Worm (Caenorhabditis elegans): ENCODE measurements around the gene kcmf-1.

- no peak for TF ChIP-seq pag-3 (tag; optimal IDR thresholded peaks at IDR 0.05; ENCODE audit: borderline replicate concordance)
- TF ChIP-seq eyg-1 (tag; optimal IDR thresholded peaks at IDR 0.05) = no peak
- TF ChIP-seq dve-1 (tag; optimal IDR thresholded peaks at IDR 0.05) = no peak
- TF ChIP-seq nhr-11 (tag; optimal IDR thresholded peaks at IDR 0.05) = no peak
- TF ChIP-seq pqm-1 (tag; optimal IDR thresholded peaks at IDR 0.05) = no peak
- no peak for TF ChIP-seq nfya-1 (tag; optimal IDR thresholded peaks at IDR 0.05)
- no peak for TF ChIP-seq ceh-2 (tag; optimal IDR thresholded peaks at IDR 0.05)
- no peak for TF ChIP-seq elt-2 (tag; optimal IDR thresholded peaks at IDR 0.05)
- no peak for TF ChIP-seq ref-2 (tag; optimal IDR thresholded peaks at IDR 0.05)
- TF ChIP-seq unc-42 (tag; optimal IDR thresholded peaks at IDR 0.05) = no peak
Observed at ce11 chrIII:7835684-7836083, 6.5 kb downstream of the kcmf-1 start.
